Worm (Caenorhabditis elegans): ENCODE measurements around the gene srh-258.

- TF ChIP-seq nhr-21 (tag; optimal IDR thresholded peaks at IDR 0.05), result no peak
- TF ChIP-seq nhr-77 (tag; optimal IDR thresholded peaks at IDR 0.05), result no peak
- no peak for TF ChIP-seq lin-13 (GFP tag; optimal IDR thresholded peaks at IDR 0.05)
Measured at ce11 chrV:15415951-15416350, 11.0 kb downstream of the srh-258 start, which contains the start of gene srh-265.

All from whole organism, L2 larva.